Worm (Caenorhabditis elegans) whole organism, L4 larva: Measurements from ENCODE around the gene chil-15.

Experiments used
- D1046.2 ChIP-seq: fragments of 200-800 bp; sonication (Bioruptor generic); IDR thresholded peaks from 2 replicates; pipeline ENCODE4 v1.3.6; 2022; ENCODE audit warnings: missing genetic modification characterization, missing compliant biosample characterization
- F26F4.8 ChIP-seq: fragments of 200-800 bp; sonication (Bioruptor generic); conservative IDR thresholded peaks from 2 replicates; pipeline ENCODE4 v1.3.6; 2022; ENCODE audit warnings: missing genetic modification characterization, missing compliant biosample characterization
- F37D6.2 ChIP-seq: sonication (generic microtip); optimal IDR thresholded peaks from 2 replicates; lab custom pipeline; 2016; ENCODE audit warnings: mild to moderate bottlenecking, missing genetic modification characterization, missing compliant biosample characterization
- R02D3.7 ChIP-seq: fragments of 150-350 bp; sonication (generic microtip); optimal IDR thresholded peaks from 3 replicates; lab custom pipeline; 2014; ENCODE audit warnings: missing biosample characterization, missing genetic modification characterization
- T26A8.4 ChIP-seq: fragments of 200-800 bp; sonication (Bioruptor generic); IDR thresholded peaks from 2 replicates; pipeline ENCODE4 v1.3.6; 2022; ENCODE audit warnings: missing genetic modification characterization, missing compliant biosample characterization
- ama-1 ChIP-seq: fragments of 150-350 bp; optimal IDR thresholded peaks from 2 replicates; lab custom pipeline; 2014; ENCODE audit warnings: inconsistent platforms, mixed read lengths
- ceh-20 ChIP-seq: fragments of 200-800 bp; sonication (Bioruptor generic); IDR thresholded peaks from 2 replicates; pipeline ENCODE4 v1.3.6; 2022; ENCODE audit warnings: missing genetic modification reagents, missing genetic modification characterization, missing compliant biosample characterization
- ceh-32 ChIP-seq: sonication (generic microtip); optimal IDR thresholded peaks from 2 replicates; lab custom pipeline; 2016; ENCODE audit warnings: mild to moderate bottlenecking, missing genetic modification characterization, missing compliant biosample characterization; ENCODE audit not compliant: poor library complexity
- ctbp-1 ChIP-seq: fragments of 200-800 bp; sonication (Bioruptor generic); IDR thresholded peaks from 2 replicates; pipeline ENCODE4 v1.3.6; 2022; ENCODE audit warnings: missing genetic modification reagents, missing genetic modification characterization, missing compliant biosample characterization
- daf-16 ChIP-seq, 3 experiments: sonication (generic microtip); optimal IDR thresholded peaks; 2 replicates each; lab custom pipeline; 2016 to 2017; ENCODE audit warnings: missing genetic modification characterization in 3 of 3, missing genetic modification reagents in 3 of 3, mild to moderate bottlenecking in 2 of 3, missing compliant biosample characterization in 2 of 3, missing biosample characterization in 1 of 3, moderate library complexity in 1 of 3
- daf-19 ChIP-seq: fragments of 200-800 bp; sonication (Bioruptor generic); conservative IDR thresholded peaks from 2 replicates; pipeline ENCODE4 v1.3.6; 2022; ENCODE audit warnings: missing genetic modification characterization, missing compliant biosample characterization
- daf-8 ChIP-seq: fragments of 200-800 bp; sonication (Bioruptor generic); IDR thresholded peaks from 2 replicates; pipeline ENCODE4 v1.3.6; 2022; ENCODE audit warnings: missing genetic modification characterization, missing compliant biosample characterization
- dmd-9 ChIP-seq: fragments of 200-800 bp; sonication (Bioruptor generic); IDR thresholded peaks from 2 replicates; pipeline ENCODE4 v1.3.6; 2022; ENCODE audit warnings: missing genetic modification reagents, missing genetic modification characterization, missing compliant biosample characterization
- duxl-1 ChIP-seq: sonication (generic microtip); optimal IDR thresholded peaks from 2 replicates; lab custom pipeline; 2016; ENCODE audit warnings: mild to moderate bottlenecking, missing genetic modification characterization, moderate library complexity, missing compliant biosample characterization; ENCODE audit not compliant: poor library complexity
- dve-1 ChIP-seq: sonication (generic microtip); optimal IDR thresholded peaks from 2 replicates; lab custom pipeline; 2017; ENCODE audit warnings: antibody characterized with exemption, mild to moderate bottlenecking, missing genetic modification characterization, missing compliant biosample characterization; ENCODE audit not compliant: insufficient read depth
- egl-43 ChIP-seq: fragments of 200-800 bp; sonication (Bioruptor generic); IDR thresholded peaks from 2 replicates; pipeline ENCODE4 v1.3.6; 2022; ENCODE audit warnings: missing genetic modification reagents, missing genetic modification characterization, missing compliant biosample characterization
- hif-1 ChIP-seq, 2 experiments: sonication (generic microtip); optimal IDR thresholded peaks; 2 replicates each; lab custom pipeline; 2016 to 2017; ENCODE audit warnings: missing compliant biosample characterization in 2 of 2, missing genetic modification characterization in 2 of 2, missing genetic modification reagents in 2 of 2, missing genotype in 2 of 2, mild to moderate bottlenecking in 1 of 2
- hmg-1.1 ChIP-seq: fragments of 200-800 bp; sonication (Bioruptor generic); IDR thresholded peaks from 2 replicates; pipeline ENCODE4 v1.3.6; 2022; ENCODE audit warnings: missing genetic modification reagents, missing genetic modification characterization, missing compliant biosample characterization
- lin-1 ChIP-seq: fragments of 200-800 bp; sonication (Bioruptor generic); IDR thresholded peaks from 2 replicates; pipeline ENCODE4 v1.3.6; 2022; ENCODE audit warnings: missing genetic modification reagents, missing genetic modification characterization, missing compliant biosample characterization
- lin-15B ChIP-seq: fragments of 150-350 bp; sonication (generic microtip); optimal IDR thresholded peaks from 3 replicates; lab custom pipeline; 2014; ENCODE audit warnings: missing biosample characterization, missing genetic modification characterization
- lin-39 ChIP-seq: fragments of 150-350 bp; optimal IDR thresholded peaks from 2 replicates; lab custom pipeline; 2014; ENCODE audit warnings: missing biosample characterization, missing genetic modification reagents, missing genetic modification characterization
- lir-3 ChIP-seq: sonication (generic microtip); optimal IDR thresholded peaks from 2 replicates; lab custom pipeline; 2016; ENCODE audit warnings: mild to moderate bottlenecking, missing genetic modification characterization, missing compliant biosample characterization
- lsy-2 ChIP-seq, 2 experiments: fragments of 150-350 bp in 1 of 2; sonication (generic microtip) in 1 of 2; optimal IDR thresholded peaks; 2 replicates each; lab custom pipeline; 2014 to 2017; ENCODE audit warnings: missing biosample characterization in 2 of 2, missing genetic modification characterization in 2 of 2
- madf-5 ChIP-seq, 2 experiments: fragments of 200-800 bp; sonication (Bioruptor generic); IDR thresholded peaks; 2 replicates each; pipeline ENCODE4 v1.3.6; 2022; ENCODE audit warnings: missing compliant biosample characterization in 2 of 2, missing genetic modification characterization in 2 of 2
- mdt-29 ChIP-seq: fragments of 200-800 bp; sonication (Bioruptor generic); IDR thresholded peaks from 2 replicates; pipeline ENCODE4 v1.3.6; 2022; ENCODE audit warnings: missing genetic modification reagents, missing genetic modification characterization, missing compliant biosample characterization
- mep-1 ChIP-seq: fragments of 150-350 bp; sonication (generic microtip); optimal IDR thresholded peaks from 3 replicates; lab custom pipeline; 2014; ENCODE audit warnings: missing biosample characterization, missing genetic modification characterization
- nhr-11 ChIP-seq: fragments of 150-350 bp; optimal IDR thresholded peaks from 2 replicates; lab custom pipeline; 2014; ENCODE audit warnings: missing biosample characterization, missing genetic modification characterization
- nhr-111 ChIP-seq: fragments of 200-800 bp; sonication (Bioruptor generic); optimal IDR thresholded peaks from 2 replicates; lab custom pipeline; 2018; ENCODE audit warnings: mild to moderate bottlenecking, missing genetic modification characterization, missing compliant biosample characterization
- nhr-25 ChIP-seq: sonication (generic microtip); optimal IDR thresholded peaks from 2 replicates; lab custom pipeline; 2017; ENCODE audit warnings: missing genetic modification characterization, mild to moderate bottlenecking, missing compliant biosample characterization, antibody characterized with exemption, moderate library complexity, borderline replicate concordance; ENCODE audit not compliant: insufficient read depth
- nhr-28 ChIP-seq: fragments of 150-350 bp; optimal IDR thresholded peaks from 2 replicates; lab custom pipeline; 2014; ENCODE audit warnings: missing biosample characterization, missing genetic modification characterization
- nhr-41 ChIP-seq: fragments of 200-800 bp; sonication (Bioruptor generic); IDR thresholded peaks from 2 replicates; pipeline ENCODE4 v1.3.6; 2022; ENCODE audit warnings: missing genetic modification reagents, missing genetic modification characterization, missing compliant biosample characterization
- nhr-42 ChIP-seq: fragments of 200-800 bp; sonication (Bioruptor generic); IDR thresholded peaks from 2 replicates; pipeline ENCODE4 v1.3.6; 2022; ENCODE audit warnings: missing genetic modification characterization, missing compliant biosample characterization
- nhr-76 ChIP-seq: fragments of 150-350 bp; optimal IDR thresholded peaks from 2 replicates; lab custom pipeline; 2014; ENCODE audit warnings: missing biosample characterization, missing genetic modification characterization
- pha-4 ChIP-seq, 2 experiments: fragments of 150-350 bp in 1 of 2; fragments of 200-800 bp in 1 of 2; sonication (Bioruptor generic) in 1 of 2; IDR thresholded peaks in 1 of 2; optimal IDR thresholded peaks in 1 of 2; 2 replicates each; pipeline versions ENCODE4 v1.3.6 to Lab custom; 2014 to 2022; ENCODE audit warnings: missing genetic modification characterization in 2 of 2, missing genetic modification reagents in 2 of 2, missing biosample characterization in 1 of 2, missing compliant biosample characterization in 1 of 2
- php-3 ChIP-seq: fragments of 200-800 bp; sonication (Bioruptor generic); IDR thresholded peaks from 2 replicates; pipeline ENCODE4 v1.3.6; 2022; ENCODE audit warnings: missing genetic modification reagents, missing genetic modification characterization, missing compliant biosample characterization
- pqm-1 ChIP-seq: sonication (generic microtip); optimal IDR thresholded peaks from 2 replicates; lab custom pipeline; 2017; ENCODE audit warnings: missing biosample characterization, missing genetic modification characterization
- saeg-2 ChIP-seq: fragments of 200-800 bp; sonication (Bioruptor generic); IDR thresholded peaks from 2 replicates; pipeline ENCODE4 v1.3.6; 2022; ENCODE audit warnings: missing genetic modification reagents, missing genetic modification characterization, missing compliant biosample characterization
- set-16 ChIP-seq: fragments of 200-800 bp; sonication (Bioruptor generic); IDR thresholded peaks from 2 replicates; pipeline ENCODE4 v1.3.6; 2022; ENCODE audit warnings: missing genetic modification reagents, missing genetic modification characterization, missing compliant biosample characterization
- skn-1 ChIP-seq: fragments of 150-350 bp; optimal IDR thresholded peaks from 2 replicates; lab custom pipeline; 2014; ENCODE audit warnings: missing biosample characterization, missing genetic modification characterization
- snpc-4 ChIP-seq: fragments of 150-350 bp; optimal IDR thresholded peaks from 2 replicates; lab custom pipeline; 2014; ENCODE audit warnings: missing biosample characterization, missing genetic modification characterization
- tag-97 ChIP-seq: fragments of 200-800 bp; sonication (Bioruptor generic); IDR thresholded peaks from 2 replicates; pipeline ENCODE4 v1.3.6; 2022; ENCODE audit warnings: missing genetic modification characterization, missing compliant biosample characterization
- tra-1 ChIP-seq: fragments of 200-800 bp; sonication (Bioruptor generic); IDR thresholded peaks from 2 replicates; pipeline ENCODE4 v1.3.6; 2022; ENCODE audit warnings: missing genetic modification reagents, missing genetic modification characterization, missing compliant biosample characterization
- unc-62 ChIP-seq, 3 experiments: fragments of 150-350 bp in 1 of 3; sonication (generic microtip); optimal IDR thresholded peaks in 2 of 3; peaks in 1 of 3; 1 replicate in 1 of 3; 2 replicates in 2 of 3; lab custom pipeline; 2014 to 2017; ENCODE audit warnings: missing biosample characterization in 3 of 3, missing genetic modification characterization in 3 of 3, missing genetic modification reagents in 3 of 3, missing genotype in 1 of 3
- zfp-3 ChIP-seq: fragments of 200-800 bp; sonication (Bioruptor generic); conservative IDR thresholded peaks from 2 replicates; pipeline ENCODE4 v1.3.6; 2022; ENCODE audit warnings: missing genetic modification reagents, missing genetic modification characterization, missing compliant biosample characterization
- zip-11 ChIP-seq: fragments of 200-800 bp; sonication (Bioruptor generic); IDR thresholded peaks from 2 replicates; pipeline ENCODE4 v1.3.6; 2022; ENCODE audit warnings: missing genetic modification characterization, missing compliant biosample characterization
- ztf-11 ChIP-seq: fragments of 150-350 bp; optimal IDR thresholded peaks from 2 replicates; lab custom pipeline; 2014; ENCODE audit warnings: missing biosample characterization, missing genetic modification characterization
- ztf-7 ChIP-seq: fragments of 150-350 bp; optimal IDR thresholded peaks from 2 replicates; lab custom pipeline; 2014; ENCODE audit warnings: missing biosample characterization, missing genetic modification characterization

Gene chil-15

DNA sequence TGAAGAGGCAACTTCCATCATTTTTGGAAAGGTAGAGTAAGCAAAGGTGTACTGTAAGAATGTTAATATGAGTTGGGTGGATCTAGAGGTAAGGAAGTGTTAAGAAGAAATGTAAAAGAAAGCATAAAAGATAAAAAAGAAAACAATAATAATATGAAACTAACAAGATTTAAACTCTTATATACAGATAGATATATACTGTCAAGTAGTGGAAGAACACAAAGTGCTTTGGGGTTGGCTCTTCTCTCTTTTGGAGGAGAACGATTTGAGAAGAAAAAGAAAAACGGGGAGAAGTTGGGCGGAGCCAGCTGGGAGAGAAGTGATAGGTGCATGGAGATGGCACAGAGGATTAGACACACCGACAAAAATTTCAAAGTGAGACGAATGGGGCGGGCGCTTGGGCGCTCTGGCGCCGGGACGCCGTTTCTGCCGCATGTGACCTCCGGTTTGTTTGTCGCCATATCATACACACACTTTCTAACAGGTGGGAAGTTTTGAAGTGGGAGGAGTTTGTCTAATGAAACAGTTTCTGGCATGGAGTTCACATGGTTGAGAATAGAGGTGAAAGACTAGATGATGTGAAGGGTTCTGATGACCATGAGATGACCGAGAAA, 44.0 kb upstream of the chil-15 start, which contains the start of gene T19H5.4 (continued):
- TF ChIP-seq tra-1 (peak; percentile 46; the same call in 1 of the 2 replicates), tag-97 (no peak), nhr-42 (GFP tag; lab: Robert Waterston, UW) (no peak), mdt-29 (peak; percentile 71; the same call in 1 of the 2 replicates), skn-1 (tag; lab: Kevin White, UChicago) (no peak), F26F4.8 (GFP tag; lab: Robert Waterston, UW) (no peak), ama-1 (lab: Kevin White, UChicago) (no peak), daf-8 (no peak), hmg-1.1 (GFP tag; lab: Robert Waterston, UW) (peak; percentile 75; the same call in 1 of the 2 replicates), D1046.2 (GFP tag; lab: Robert Waterston, UW) (no peak), mep-1 (tag; lab: Kevin White, UChicago) (peak; percentile 67), nhr-28 (peak; percentile 78), lin-1 (GFP tag; lab: Robert Waterston, UW) (peak; percentile 64; the same call in 1 of the 2 replicates), ztf-7 (no peak), R02D3.7 (tag; lab: Kevin White, UChicago) (no peak), duxl-1 (peak; percentile 24), lsy-2 (tag; optimal IDR thresholded peaks at IDR 0.05; lab: Kevin White, UChicago) (peak in 1 of 2 experiments; percentile 3), nhr-76 (tag; lab: Kevin White, UChicago) (no peak), T26A8.4 (GFP tag; lab: Robert Waterston, UW) (peak; percentile 43; the same call in 1 of the 2 replicates), snpc-4 (tag; lab: Kevin White, UChicago) (no peak), dve-1 (peak; percentile 79), pha-4 (GFP tag; IDR thresholded peaks at IDR 0.05; lab: Robert Waterston, UW) (0 out of 2 replicates have a peak, but pooled peaks have one; percentile 50), pha-4 (tag; optimal IDR thresholded peaks at IDR 0.05; lab: Kevin White, UChicago) (no peak), daf-19 (no peak), egl-43 (GFP tag; lab: Robert Waterston, UW) (0 out of 2 replicates have a peak, but pooled peaks have one; percentile 19), lin-39 (tag; lab: Kevin White, UChicago) (no peak), nhr-41 (GFP tag; lab: Robert Waterston, UW) (no peak), lir-3 (tag; lab: Kevin White, UChicago) (no peak), ceh-20 (peak; percentile 65; the same call in 1 of the 2 replicates), hif-1 (tag; optimal IDR thresholded peaks at IDR 0.05; lab: Kevin White, UChicago) (peak in 1 of 2 experiments; percentile 64), set-16 (GFP tag; lab: Robert Waterston, UW) (peak; percentile 68), pqm-1 (tag; lab: Kevin White, UChicago) (peak; percentile 41), lin-15B (no peak), dmd-9 (GFP tag; lab: Robert Waterston, UW) (no peak), ztf-11 (tag; lab: Kevin White, UChicago) (no peak), zip-11 (GFP tag; lab: Robert Waterston, UW) (no peak), madf-5 (GFP tag; IDR thresholded peaks at IDR 0.05; lab: Robert Waterston, UW) (no peak), F37D6.2 (no peak), nhr-25 (tag; lab: Kevin White, UChicago) (no peak), zfp-3 (GFP tag; lab: Robert Waterston, UW) (peak; percentile 44; the same call in 1 of the 2 replicates), daf-16 (GFP tag; optimal IDR thresholded peaks at IDR 0.05; lab: Kevin White, UChicago) (peak in 1 of 2 experiments; percentile 4), daf-16 (tag; optimal IDR thresholded peaks at IDR 0.05; lab: Kevin White, UChicago) (peak; percentile 66), nhr-11 (tag; lab: Kevin White, UChicago) (peak; percentile 48), ctbp-1 (GFP tag; lab: Robert Waterston, UW) (peak; percentile 52; the same call in 1 of the 2 replicates), nhr-111 (GFP tag; lab: Kevin White, UChicago) (no peak), saeg-2 (GFP tag; lab: Robert Waterston, UW) (0 out of 2 replicates have a peak, but pooled peaks have one; percentile 32), unc-62 (GFP tag; optimal IDR thresholded peaks at IDR 0.05 in 1 of 2; lab: Kevin White, UChicago) (peak in 1 of 2 experiments; percentile 74), unc-62 (tag; optimal IDR thresholded peaks at IDR 0.05; lab: Kevin White, UChicago) (no peak), php-3 (peak; percentile 38; the same call in 1 of the 2 replicates), ceh-32 (no peak)
